Worm (Caenorhabditis elegans) whole organism, L3 larva: Measurements from ENCODE around the gene cyp-13B1.
A peak's percentile ranks its signal among the peaks of the same experiment; 100 is the strongest.

Source experiments
- R02D3.7 ChIP-seq: fragments of 150-350 bp; optimal IDR thresholded peaks from 2 replicates; lab custom pipeline; 2014; ENCODE audit warnings: missing biosample characterization, missing genetic modification characterization
- ZK546.5 ChIP-seq: sonication (generic microtip); optimal IDR thresholded peaks from 2 replicates; lab custom pipeline; 2017; ENCODE audit warnings: missing biosample characterization, missing genetic modification characterization
- aly-2 ChIP-seq: fragments of 150-350 bp; optimal IDR thresholded peaks from 2 replicates; lab custom pipeline; 2014; ENCODE audit warnings: missing biosample characterization, missing genetic modification characterization
- ama-1 ChIP-seq: fragments of 150-350 bp; optimal IDR thresholded peaks from 2 replicates; lab custom pipeline; 2018
- ceh-16 ChIP-seq: sonication (generic microtip); optimal IDR thresholded peaks from 2 replicates; lab custom pipeline; 2017; ENCODE audit warnings: missing biosample characterization, missing genetic modification characterization
- ceh-28 ChIP-seq: fragments of 150-350 bp; optimal IDR thresholded peaks from 2 replicates; lab custom pipeline; 2014; ENCODE audit warnings: missing biosample characterization, missing genetic modification reagents, missing genetic modification characterization
- ceh-82 ChIP-seq: fragments of 150-350 bp; optimal IDR thresholded peaks from 2 replicates; lab custom pipeline; 2014; ENCODE audit warnings: missing biosample characterization, missing genetic modification characterization
- ceh-9 ChIP-seq: sonication (generic microtip); optimal IDR thresholded peaks from 2 replicates; lab custom pipeline; 2018; ENCODE audit warnings: missing biosample characterization, missing genetic modification characterization
- daf-12 ChIP-seq: fragments of 150-350 bp; optimal IDR thresholded peaks from 2 replicates; lab custom pipeline; 2014; ENCODE audit warnings: missing biosample characterization, missing genetic modification reagents, missing genetic modification characterization
- egl-27 ChIP-seq: sonication (generic microtip); optimal IDR thresholded peaks from 4 replicates; lab custom pipeline; 2017; ENCODE audit warnings: missing biosample characterization, missing genetic modification reagents, missing genetic modification characterization
- egl-5 ChIP-seq: fragments of 150-350 bp; optimal IDR thresholded peaks from 2 replicates; lab custom pipeline; 2017; ENCODE audit warnings: missing biosample characterization, missing genetic modification reagents, missing genetic modification characterization, inconsistent platforms
- elt-1 ChIP-seq: fragments of 150-350 bp; optimal IDR thresholded peaks from 2 replicates; lab custom pipeline; 2014; ENCODE audit warnings: missing biosample characterization, missing genetic modification characterization
- elt-2 ChIP-seq: sonication (generic microtip); optimal IDR thresholded peaks from 2 replicates; lab custom pipeline; 2016; ENCODE audit warnings: missing genetic modification reagents, mild to moderate bottlenecking, missing genetic modification characterization, missing compliant biosample characterization
- elt-3 ChIP-seq, 3 experiments: fragments of 150-350 bp in 1 of 3; sonication (generic microtip) in 2 of 3; optimal IDR thresholded peaks; 2 replicates in 2 of 3; 4 replicates in 1 of 3; lab custom pipeline; 2014 to 2017; ENCODE audit warnings: missing biosample characterization in 3 of 3, missing genetic modification characterization in 3 of 3
- eor-1 ChIP-seq, 2 experiments: fragments of 150-350 bp; optimal IDR thresholded peaks; 2 replicates each; lab custom pipeline; 2014 to 2018; ENCODE audit warnings: missing biosample characterization in 2 of 2, missing genetic modification characterization in 2 of 2
- fkh-10 ChIP-seq: sonication (generic microtip); optimal IDR thresholded peaks from 2 replicates; lab custom pipeline; 2017; ENCODE audit warnings: missing biosample characterization, missing genetic modification reagents, missing genetic modification characterization
- fkh-2 ChIP-seq: fragments of 150-350 bp; optimal IDR thresholded peaks from 2 replicates; lab custom pipeline; 2014; ENCODE audit warnings: missing biosample characterization, missing genetic modification reagents, missing genetic modification characterization
- fos-1 ChIP-seq: fragments of 150-350 bp; optimal IDR thresholded peaks from 2 replicates; lab custom pipeline; 2014; ENCODE audit warnings: missing biosample characterization, missing genetic modification characterization
- hmg-11 ChIP-seq: sonication (generic microtip); optimal IDR thresholded peaks from 2 replicates; lab custom pipeline; 2016; ENCODE audit warnings: missing genetic modification characterization, missing compliant biosample characterization
- jun-1 ChIP-seq: fragments of 150-350 bp; optimal IDR thresholded peaks from 2 replicates; lab custom pipeline; 2014; ENCODE audit warnings: missing biosample characterization, missing genetic modification reagents, missing genetic modification characterization
- lin-15B ChIP-seq: fragments of 150-350 bp; optimal IDR thresholded peaks from 2 replicates; lab custom pipeline; 2014; ENCODE audit warnings: missing biosample characterization, missing genetic modification characterization
- lin-39 ChIP-seq: fragments of 150-350 bp; optimal IDR thresholded peaks from 2 replicates; lab custom pipeline; 2018; ENCODE audit warnings: missing biosample characterization, missing genetic modification reagents, missing genetic modification characterization
- lsy-12 ChIP-seq: sonication (generic microtip); optimal IDR thresholded peaks from 2 replicates; lab custom pipeline; 2016; ENCODE audit warnings: mild to moderate bottlenecking, missing genetic modification characterization, missing compliant biosample characterization
- mdl-1 ChIP-seq: fragments of 150-350 bp; optimal IDR thresholded peaks from 2 replicates; lab custom pipeline; 2014; ENCODE audit warnings: missing biosample characterization, missing genetic modification characterization
- mml-1 ChIP-seq: fragments of 150-350 bp; sonication (generic microtip); optimal IDR thresholded peaks from 3 replicates; lab custom pipeline; 2014; ENCODE audit warnings: missing biosample characterization, missing genetic modification characterization
- nfya-1 ChIP-seq: sonication (generic microtip); optimal IDR thresholded peaks from 2 replicates; lab custom pipeline; 2017; ENCODE audit warnings: missing genetic modification characterization, mild to moderate bottlenecking, missing compliant biosample characterization, antibody characterized with exemption, moderate library complexity; ENCODE audit not compliant: insufficient read depth
- nhr-11 ChIP-seq: fragments of 150-350 bp; optimal IDR thresholded peaks from 2 replicates; lab custom pipeline; 2014; ENCODE audit warnings: missing biosample characterization, missing genetic modification characterization
- nhr-12 ChIP-seq: fragments of 150-350 bp; optimal IDR thresholded peaks from 2 replicates; lab custom pipeline; 2014; ENCODE audit warnings: missing biosample characterization, missing genetic modification characterization
- nhr-23 ChIP-seq: fragments of 150-350 bp; optimal IDR thresholded peaks from 2 replicates; lab custom pipeline; 2014; ENCODE audit warnings: missing biosample characterization, missing genetic modification reagents, missing genetic modification characterization
- nhr-237 ChIP-seq: fragments of 150-350 bp; optimal IDR thresholded peaks from 2 replicates; lab custom pipeline; 2014; ENCODE audit warnings: missing biosample characterization, missing genetic modification characterization
- nhr-25 ChIP-seq: sonication (generic microtip); optimal IDR thresholded peaks from 2 replicates; lab custom pipeline; 2017; ENCODE audit warnings: missing biosample characterization, missing genetic modification characterization
- nhr-28 ChIP-seq: fragments of 150-350 bp; optimal IDR thresholded peaks from 2 replicates; lab custom pipeline; 2014; ENCODE audit warnings: missing biosample characterization, missing genetic modification characterization
- nhr-43 ChIP-seq: sonication (generic microtip); optimal IDR thresholded peaks from 2 replicates; lab custom pipeline; 2016; ENCODE audit warnings: mild to moderate bottlenecking, missing genetic modification characterization, missing compliant biosample characterization; ENCODE audit not compliant: poor library complexity, severe bottlenecking
- nhr-67 ChIP-seq: fragments of 150-350 bp; optimal IDR thresholded peaks from 2 replicates; lab custom pipeline; 2014; ENCODE audit warnings: missing biosample characterization, missing genetic modification characterization
- nhr-76 ChIP-seq: fragments of 150-350 bp; sonication (generic microtip); optimal IDR thresholded peaks from 5 replicates; lab custom pipeline; 2014; ENCODE audit warnings: missing biosample characterization, missing genetic modification characterization
- nhr-77 ChIP-seq: fragments of 150-350 bp; optimal IDR thresholded peaks from 2 replicates; lab custom pipeline; 2014; ENCODE audit warnings: missing biosample characterization, missing genetic modification characterization
- pha-4 ChIP-seq: fragments of 150-350 bp; optimal IDR thresholded peaks from 2 replicates; lab custom pipeline; 2014; ENCODE audit warnings: missing biosample characterization, missing genetic modification reagents, missing genetic modification characterization
- pqm-1 ChIP-seq: fragments of 150-350 bp; optimal IDR thresholded peaks from 2 replicates; lab custom pipeline; 2017; ENCODE audit warnings: missing biosample characterization, missing genetic modification characterization, inconsistent platforms
- sea-2 ChIP-seq: fragments of 150-350 bp; sonication (generic microtip); optimal IDR thresholded peaks from 4 replicates; lab custom pipeline; 2014; ENCODE audit warnings: missing biosample characterization, missing genetic modification reagents, missing genetic modification characterization
- skn-1 ChIP-seq: fragments of 150-350 bp; optimal IDR thresholded peaks from 2 replicates; lab custom pipeline; 2014; ENCODE audit warnings: missing biosample characterization, missing genetic modification characterization
- snpc-4 ChIP-seq: fragments of 150-350 bp; optimal IDR thresholded peaks from 2 replicates; lab custom pipeline; 2014; ENCODE audit warnings: missing biosample characterization, missing genetic modification characterization
- tbx-2 ChIP-seq: sonication (generic microtip); optimal IDR thresholded peaks from 2 replicates; lab custom pipeline; 2016; ENCODE audit warnings: mild to moderate bottlenecking, missing genetic modification characterization, missing compliant biosample characterization
- unc-39 ChIP-seq: sonication (generic microtip); optimal IDR thresholded peaks from 4 replicates; lab custom pipeline; 2017; ENCODE audit warnings: missing biosample characterization, missing genetic modification characterization
- unc-62 ChIP-seq: fragments of 150-350 bp; sonication (generic microtip); optimal IDR thresholded peaks from 4 replicates; lab custom pipeline; 2014; ENCODE audit warnings: missing biosample characterization, missing genetic modification reagents, missing genetic modification characterization
- zag-1 ChIP-seq: fragments of 150-350 bp; optimal IDR thresholded peaks from 2 replicates; lab custom pipeline; 2014; ENCODE audit warnings: missing biosample characterization, missing genetic modification characterization
- ztf-11 ChIP-seq: fragments of 150-350 bp; optimal IDR thresholded peaks from 2 replicates; lab custom pipeline; 2014; ENCODE audit warnings: missing biosample characterization, missing genetic modification characterization
- ztf-4 ChIP-seq: fragments of 150-350 bp; optimal IDR thresholded peaks from 2 replicates; lab custom pipeline; 2014; ENCODE audit warnings: missing biosample characterization, missing genetic modification characterization

The cyp-13B1 gene

ce11 chrX:13401311-13401710, 8.1 kb downstream of the cyp-13B1 start:
- TF ChIP-seq skn-1 (tag; lab: Kevin White, UChicago): no peak
- peak; percentile 3 for TF ChIP-seq nfya-1 (tag; lab: Kevin White, UChicago)
- peak; percentile 62 for TF ChIP-seq pqm-1 (tag; lab: Kevin White, UChicago)
- peak; percentile 43 for TF ChIP-seq elt-2
- TF ChIP-seq pha-4 (tag; lab: Kevin White, UChicago): peak; percentile 90
- TF ChIP-seq, all 47 proteins: peak for 4

ce11 chrX:13399221-13399620, 10.2 kb downstream of the cyp-13B1 start, which contains the start of gene F02C12.2:
F02C12.2 (minus strand) TSS chrX:13399321.
- no peak for TF ChIP-seq fkh-10 (GFP tag; lab: Kevin White, UChicago)
- TF ChIP-seq nhr-77: no peak
- TF ChIP-seq nhr-43 (tag; lab: Kevin White, UChicago): no peak
- no peak for TF ChIP-seq lin-15B
- no peak for TF ChIP-seq nhr-28
- no peak for TF ChIP-seq mdl-1 (tag; lab: Kevin White, UChicago)
- TF ChIP-seq aly-2 (tag; lab: Kevin White, UChicago): no peak
- no peak for TF ChIP-seq nhr-237 (tag; lab: Kevin White, UChicago)
- TF ChIP-seq ceh-28 (tag; lab: Kevin White, UChicago): no peak
- no peak for TF ChIP-seq unc-39 (tag; lab: Kevin White, UChicago)
- TF ChIP-seq ceh-16 (tag; lab: Kevin White, UChicago): no peak

ce11 chrX:13396550-13397023, 12.9 kb downstream of the cyp-13B1 start, which contains the start of gene F02C12.3:
F02C12.3 (plus strand) TSS chrX:13396973.
- TF ChIP-seq ceh-82: peak; percentile 41
- TF ChIP-seq snpc-4 (tag; lab: Kevin White, UChicago): peak; percentile 47
- no peak for TF ChIP-seq elt-3 (tag; optimal IDR thresholded peaks at IDR 0.05; lab: Kevin White, UChicago)
- peak; percentile 91 for TF ChIP-seq lin-15B
- TF ChIP-seq egl-27: no peak
- no peak for TF ChIP-seq unc-39 (tag; lab: Kevin White, UChicago)
- no peak for TF ChIP-seq nhr-11 (tag; lab: Kevin White, UChicago)
- TF ChIP-seq nhr-23 (tag; lab: Kevin White, UChicago): peak; percentile 88
- TF ChIP-seq elt-2: peak; percentile 37
- TF ChIP-seq sea-2 (GFP tag; lab: Kevin White, UChicago): no peak
- TF ChIP-seq ceh-9: no peak
- TF ChIP-seq nhr-28: no peak
- no peak for TF ChIP-seq daf-12
- TF ChIP-seq nhr-67 (tag; lab: Kevin White, UChicago): no peak
- TF ChIP-seq R02D3.7 (tag; lab: Kevin White, UChicago): peak; percentile 97
- no peak for TF ChIP-seq zag-1 (tag; lab: Kevin White, UChicago)
- TF ChIP-seq jun-1: peak; percentile 49
- peak; percentile 39 for TF ChIP-seq fkh-10 (GFP tag; lab: Kevin White, UChicago)
- peak; percentile 66 for TF ChIP-seq skn-1 (tag; lab: Kevin White, UChicago)
- TF ChIP-seq fkh-2 (tag; lab: Kevin White, UChicago): no peak
- peak; percentile 46 for TF ChIP-seq ceh-28 (tag; lab: Kevin White, UChicago)
- TF ChIP-seq nhr-77: no peak
- TF ChIP-seq pqm-1 (tag; lab: Kevin White, UChicago): peak; percentile 36
- TF ChIP-seq ama-1 (lab: Kevin White, UChicago): no peak
- peak; percentile 90 for TF ChIP-seq pha-4 (tag; lab: Kevin White, UChicago)
- TF ChIP-seq elt-1 (tag; lab: Kevin White, UChicago): peak; percentile 13
- TF ChIP-seq tbx-2: peak; percentile 65
- peak; percentile 46 for TF ChIP-seq egl-5 (tag; lab: Kevin White, UChicago)
- no peak for TF ChIP-seq ztf-11 (tag; lab: Kevin White, UChicago)
- no peak for TF ChIP-seq ztf-4
- TF ChIP-seq lin-39 (tag; lab: Kevin White, UChicago): peak; percentile 41
- TF ChIP-seq fos-1 (tag; lab: Kevin White, UChicago): no peak
- TF ChIP-seq nhr-12 (tag; lab: Kevin White, UChicago): no peak
- no peak for TF ChIP-seq nhr-237 (tag; lab: Kevin White, UChicago)
- no peak for TF ChIP-seq unc-62 (GFP tag; lab: Kevin White, UChicago)
- TF ChIP-seq nhr-43 (tag; lab: Kevin White, UChicago): peak; percentile 64
- TF ChIP-seq ZK546.5 (tag; lab: Kevin White, UChicago): no peak
- peak; percentile 74 for TF ChIP-seq hmg-11 (tag; lab: Kevin White, UChicago)
- TF ChIP-seq nhr-25 (tag; lab: Kevin White, UChicago): peak; percentile 84
- TF ChIP-seq nfya-1 (tag; lab: Kevin White, UChicago): peak; percentile 87
- TF ChIP-seq aly-2 (tag; lab: Kevin White, UChicago): no peak
- no peak for TF ChIP-seq nhr-76 (tag; lab: Kevin White, UChicago)
- no peak for TF ChIP-seq lsy-12 (tag; lab: Kevin White, UChicago)
- no peak for TF ChIP-seq eor-1 (tag; optimal IDR thresholded peaks at IDR 0.05; lab: Kevin White, UChicago)
- TF ChIP-seq mdl-1 (tag; lab: Kevin White, UChicago): no peak
- no peak for TF ChIP-seq mml-1 (tag; lab: Kevin White, UChicago)
- TF ChIP-seq ceh-16 (tag; lab: Kevin White, UChicago): no peak
